Fruit fly (Drosophila melanogaster): Measurements from ENCODE around the gene CG14443.
A peak's percentile ranks its signal among the peaks of the same experiment; 100 is the strongest.

The CG14443 gene

dm6 chrX:6616771-6617170, 17.0 kb upstream of the CG14443 start:
- TF ChIP-seq CG8478 (optimal IDR thresholded peaks at IDR 0.05): no peak
- no peak for TF ChIP-seq CTCF (optimal IDR thresholded peaks at IDR 0.05)

dm6 chrX:6617372-6617771, 16.4 kb upstream of the CG14443 start:
- TF ChIP-seq CTCF (optimal IDR thresholded peaks at IDR 0.05): no peak
- no peak for TF ChIP-seq CG8478 (optimal IDR thresholded peaks at IDR 0.05)

dm6 chrX:6621566-6622006, 12.2 kb upstream of the CG14443 start:
- TF ChIP-seq CTCF (optimal IDR thresholded peaks at IDR 0.05): no peak
- no peak for TF ChIP-seq CG8478 (optimal IDR thresholded peaks at IDR 0.05)

- TF ChIP-seq CTCF (optimal IDR thresholded peaks at IDR 0.05): no peak
- TF ChIP-seq CG8478 (optimal IDR thresholded peaks at IDR 0.05): no peak
Observed at dm6 chrX:6624006-6624745, 9.6 kb upstream of the CG14443 start.

- no peak for TF ChIP-seq CTCF (optimal IDR thresholded peaks at IDR 0.05)
- no peak for TF ChIP-seq CG8478 (optimal IDR thresholded peaks at IDR 0.05)
Observed at dm6 chrX:6624977-6625591, 8.7 kb upstream of the CG14443 start.

- TF ChIP-seq CTCF (optimal IDR thresholded peaks at IDR 0.05) (no peak), CG8478 (optimal IDR thresholded peaks at IDR 0.05) (no peak)
Observed at dm6 chrX:6631885-6632284, 1.9 kb upstream of the CG14443 start.

dm6 chrX:6638123-6638522, 4.4 kb downstream of the CG14443 start:
- TF ChIP-seq CTCF (optimal IDR thresholded peaks at IDR 0.05): no peak
- no peak for TF ChIP-seq CG8478 (optimal IDR thresholded peaks at IDR 0.05)

dm6 chrX:6641602-6642001, 7.8 kb downstream of the CG14443 start:
- no peak for TF ChIP-seq CTCF (optimal IDR thresholded peaks at IDR 0.05)
- TF ChIP-seq CG8478 (optimal IDR thresholded peaks at IDR 0.05): no peak

dm6 chrX:6642593-6643257, 9.0 kb downstream of the CG14443 start:
- no peak for TF ChIP-seq CTCF (optimal IDR thresholded peaks at IDR 0.05)
- TF ChIP-seq CG8478 (optimal IDR thresholded peaks at IDR 0.05): no peak

dm6 chrX:6646846-6647245, 13.1 kb downstream of the CG14443 start:
- TF ChIP-seq CG8478 (optimal IDR thresholded peaks at IDR 0.05): no peak
- TF ChIP-seq CTCF (optimal IDR thresholded peaks at IDR 0.05): no peak

dm6 chrX:6654198-6654831, 20.6 kb downstream of the CG14443 start, which contains the start of the genes CG3226 and Cdc7:
Gene CG3226 (minus strand): TSS chrX:6654248.
Gene Cdc7 (plus strand): TSS chrX:6654541.
- TF ChIP-seq CG8478 (optimal IDR thresholded peaks at IDR 0.05) (no peak), CTCF (optimal IDR thresholded peaks at IDR 0.05) (peak in 1 of 2 experiments; percentile 39)

dm6 chrX:6656023-6656594, 22.4 kb downstream of the CG14443 start:
- TF ChIP-seq CTCF (optimal IDR thresholded peaks at IDR 0.05) (no peak), CG8478 (optimal IDR thresholded peaks at IDR 0.05) (no peak)

- no peak for TF ChIP-seq CG8478 (optimal IDR thresholded peaks at IDR 0.05)
- TF ChIP-seq CTCF (optimal IDR thresholded peaks at IDR 0.05): no peak
Observed at dm6 chrX:6656626-6657558, 23.1 kb downstream of the CG14443 start.

- TF ChIP-seq CG8478 (optimal IDR thresholded peaks at IDR 0.05): no peak
- no peak for TF ChIP-seq CTCF (optimal IDR thresholded peaks at IDR 0.05)
Observed at dm6 chrX:6659919-6660318, 26.2 kb downstream of the CG14443 start.
